Fruit fly (Drosophila melanogaster): ENCODE data around the gene CG8031.

Gene CG8031

DNA sequence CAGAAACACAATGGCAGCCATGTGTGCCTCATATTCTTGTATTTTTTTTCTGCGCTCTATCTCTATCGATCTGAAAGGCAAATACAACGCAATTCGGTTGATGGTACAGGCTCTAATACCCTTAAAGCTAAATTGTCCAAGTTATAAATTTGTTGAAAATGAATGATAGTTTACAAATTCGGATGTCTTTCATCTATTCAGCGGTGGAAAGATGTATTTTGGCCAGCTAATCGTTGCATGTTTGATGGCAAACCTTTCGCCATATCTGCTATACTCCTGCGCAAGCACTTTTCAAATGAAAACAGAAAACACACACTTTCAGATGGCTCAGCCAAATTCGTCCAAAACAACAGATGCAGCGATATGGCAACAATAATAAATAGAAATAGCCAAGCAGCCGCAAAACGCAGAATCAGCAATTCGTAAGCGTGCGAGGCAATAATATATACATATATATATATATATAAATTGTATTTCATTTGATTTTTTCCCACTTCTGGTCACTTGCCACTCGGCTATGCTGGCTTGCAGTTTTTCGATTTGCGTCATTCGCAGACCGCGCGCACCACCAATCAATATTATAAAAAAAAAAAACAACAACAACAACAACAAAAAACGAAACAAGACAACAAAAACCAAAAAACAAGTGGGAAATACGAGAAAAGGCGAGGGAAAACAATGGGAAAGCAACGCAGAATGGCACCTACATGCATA is 3.2 kb upstream of the CG8031 start:
- peak; percentile 55 for TF ChIP-seq Drgx (GFP tag; IDR thresholded peaks at IDR 0.05)
- TF ChIP-seq CG11398 (GFP tag; optimal IDR thresholded peaks at IDR 0.05), result no peak
- peak; percentile 5 for TF ChIP-seq lab (GFP tag; optimal IDR thresholded peaks at IDR 0.05)
- no peak for TF ChIP-seq Hand (GFP tag; optimal IDR thresholded peaks at IDR 0.05)
- TF ChIP-seq peb (GFP tag; IDR thresholded peaks at IDR 0.05), result no peak
- TF ChIP-seq gt (GFP tag; IDR thresholded peaks at IDR 0.05), result no peak
- no peak for TF ChIP-seq tgo (GFP tag; IDR thresholded peaks at IDR 0.05)
- TF ChIP-seq NC2α (GFP tag; optimal IDR thresholded peaks at IDR 0.05), result no peak
- no peak for TF ChIP-seq wdn (GFP tag; IDR thresholded peaks at IDR 0.05)
- TF ChIP-seq Oli (tag; optimal IDR thresholded peaks at IDR 0.05), result no peak
- TF ChIP-seq CTCF (GFP tag; optimal IDR thresholded peaks at IDR 0.05), result no peak
- TF ChIP-seq pita (GFP tag; optimal IDR thresholded peaks at IDR 0.05), result no peak
- no peak for TF ChIP-seq CG32767 (GFP tag; IDR thresholded peaks at IDR 0.05)
- TF ChIP-seq maf-S (GFP tag; optimal IDR thresholded peaks at IDR 0.05), result no peak
- no peak for TF ChIP-seq CG31365 (tag; optimal IDR thresholded peaks at IDR 0.05)
- no peak for TF ChIP-seq cato (GFP tag; optimal IDR thresholded peaks at IDR 0.05; ENCODE audit: borderline replicate concordance)
- no peak for TF ChIP-seq slp2 (GFP tag; optimal IDR thresholded peaks at IDR 0.05)
- no peak for TF ChIP-seq Ada2b (GFP tag; IDR thresholded peaks at IDR 0.05)
- TF ChIP-seq CG10462 (GFP tag; optimal IDR thresholded peaks at IDR 0.05), result no peak
- TF ChIP-seq jing (GFP tag; optimal IDR thresholded peaks at IDR 0.05), result no peak
- no peak for TF ChIP-seq CG8290 (GFP tag; optimal IDR thresholded peaks at IDR 0.05)
- peak in 1 of 2 experiments; percentile 41 for TF ChIP-seq CG8290 (tag; optimal IDR thresholded peaks at IDR 0.05)
- no peak for TF ChIP-seq CG42726 (GFP tag; IDR thresholded peaks at IDR 0.05; ENCODE audit: partially characterized antibody)
- TF ChIP-seq Deaf1 (tag; optimal IDR thresholded peaks at IDR 0.05), result no peak
- no peak for TF ChIP-seq NK7.1 (GFP tag; optimal IDR thresholded peaks at IDR 0.05)
- no peak for TF ChIP-seq Opbp (GFP tag; IDR thresholded peaks at IDR 0.05; ENCODE audit: partially characterized antibody)
- no peak for TF ChIP-seq Bgb (GFP tag; IDR thresholded peaks at IDR 0.05; ENCODE audit: partially characterized antibody)
- TF ChIP-seq CG13296 (GFP tag; optimal IDR thresholded peaks at IDR 0.05), result no peak
- TF ChIP-seq ato (GFP tag; IDR thresholded peaks at IDR 0.05; ENCODE audit: partially characterized antibody), result no peak
- peak; percentile 3 for TF ChIP-seq CG8924 (tag; optimal IDR thresholded peaks at IDR 0.05)
- no peak for TF ChIP-seq Mrtf (GFP tag; IDR thresholded peaks at IDR 0.05)
- no peak for TF ChIP-seq CG1602 (GFP tag; optimal IDR thresholded peaks at IDR 0.05)
- no peak for TF ChIP-seq Aef1 (GFP tag; IDR thresholded peaks at IDR 0.05)
- TF ChIP-seq zf30C (GFP tag; optimal IDR thresholded peaks at IDR 0.05), result no peak
- no peak for TF ChIP-seq CG1832 (GFP tag; optimal IDR thresholded peaks at IDR 0.05)
- peak; percentile 29 for TF ChIP-seq gem (tag; optimal IDR thresholded peaks at IDR 0.05)
- no peak for TF ChIP-seq vfl (GFP tag; optimal IDR thresholded peaks at IDR 0.05)
- TF ChIP-seq CG6854 (GFP tag; optimal IDR thresholded peaks at IDR 0.05), result no peak
- TF ChIP-seq Antp (GFP tag; optimal IDR thresholded peaks at IDR 0.05), result no peak
- no peak for TF ChIP-seq Ravus (GFP tag; IDR thresholded peaks at IDR 0.05)
- 0 out of 3 replicates have a peak, but pooled peaks have one; percentile 18 for TF ChIP-seq CG17361 (GFP tag; IDR thresholded peaks at IDR 0.05)
- TF ChIP-seq CG11456 (GFP tag; IDR thresholded peaks at IDR 0.05), result no peak
- no peak for TF ChIP-seq sqz (GFP tag; optimal IDR thresholded peaks at IDR 0.05)
- TF ChIP-seq wek (GFP tag; optimal IDR thresholded peaks at IDR 0.05), result no peak
- no peak for TF ChIP-seq nerfin-2 (GFP tag; IDR thresholded peaks at IDR 0.05; ENCODE audit: partially characterized antibody)
- TF ChIP-seq hbn (GFP tag; IDR thresholded peaks at IDR 0.05; ENCODE audit: partially characterized antibody), result no peak
- no peak for TF ChIP-seq Dref (GFP tag; IDR thresholded peaks at IDR 0.05)
- no peak for TF ChIP-seq Mes4 (GFP tag; optimal IDR thresholded peaks at IDR 0.05)
- peak; percentile 16; the same call in 1 of the 3 replicates for TF ChIP-seq CG14050 (GFP tag; IDR thresholded peaks at IDR 0.05)
- TF ChIP-seq CG4854 (GFP tag; optimal IDR thresholded peaks at IDR 0.05), result no peak
- TF ChIP-seq CG6175 (GFP tag; IDR thresholded peaks at IDR 0.05), result no peak
- no peak for TF ChIP-seq CG17328 (GFP tag; IDR thresholded peaks at IDR 0.05)
